Fruit fly (Drosophila melanogaster) S2 (cell line): Measurements from ENCODE around the gene CG4598.

Source experiments
- CG8478 ChIP-seq: fragments of >200 bp; optimal IDR thresholded peaks from 2 replicates; lab custom pipeline; 2018
- CTCF ChIP-seq, 2 experiments: fragments of >200 bp; optimal IDR thresholded peaks; 2 replicates each; lab custom pipeline; 2018

dm6 chr2L:9968201-9968727, 49.8 kb downstream of the CG4598 start:
- TF ChIP-seq CG8478 (lab: Kevin White, UChicago) (no peak), CTCF (optimal IDR thresholded peaks at IDR 0.05; lab: Kevin White, UChicago) (no peak)
